Worm (Caenorhabditis elegans) whole organism, L2 larva: Measurements from ENCODE around the gene glrx-22.

Source experiments
- C34F6.9 ChIP-seq: fragments of 150-350 bp; optimal IDR thresholded peaks from 2 replicates; lab custom pipeline; 2014; ENCODE audit warnings: missing biosample characterization, missing genetic modification characterization
- R02D3.7 ChIP-seq: fragments of 150-350 bp; optimal IDR thresholded peaks from 2 replicates; lab custom pipeline; 2014; ENCODE audit warnings: missing biosample characterization, missing genetic modification characterization
- Y55F3AM.14 ChIP-seq: fragments of 200-800 bp; sonication (Bioruptor generic); optimal IDR thresholded peaks from 2 replicates; lab custom pipeline; 2018; ENCODE audit warnings: mild to moderate bottlenecking, missing genetic modification characterization, missing compliant biosample characterization
- ama-1 ChIP-seq: fragments of 150-350 bp; optimal IDR thresholded peaks from 2 replicates; lab custom pipeline; 2018; ENCODE audit warnings: inconsistent platforms
- blmp-1 ChIP-seq: sonication (generic microtip); optimal IDR thresholded peaks from 2 replicates; lab custom pipeline; 2017; ENCODE audit warnings: missing genetic modification characterization, mild to moderate bottlenecking, missing compliant biosample characterization, antibody characterized with exemption, moderate library complexity; ENCODE audit not compliant: insufficient read depth
- ceh-16 ChIP-seq: fragments of 150-350 bp; optimal IDR thresholded peaks from 2 replicates; lab custom pipeline; 2014; ENCODE audit warnings: missing biosample characterization, missing genetic modification characterization
- ceh-82 ChIP-seq: fragments of 150-350 bp; optimal IDR thresholded peaks from 2 replicates; lab custom pipeline; 2014; ENCODE audit warnings: missing biosample characterization, missing genetic modification characterization
- crh-2 ChIP-seq: sonication (generic microtip); optimal IDR thresholded peaks from 2 replicates; lab custom pipeline; 2017; ENCODE audit warnings: missing biosample characterization, missing genetic modification characterization
- dmd-4 ChIP-seq: sonication (generic microtip); optimal IDR thresholded peaks from 2 replicates; lab custom pipeline; 2017; ENCODE audit warnings: missing biosample characterization, missing genetic modification characterization
- elt-1 ChIP-seq: fragments of 150-350 bp; optimal IDR thresholded peaks from 2 replicates; lab custom pipeline; 2014; ENCODE audit warnings: missing biosample characterization, missing genetic modification characterization
- elt-3 ChIP-seq: sonication (generic microtip); optimal IDR thresholded peaks from 2 replicates; lab custom pipeline; 2017; ENCODE audit warnings: missing biosample characterization, missing genetic modification characterization
- fos-1 ChIP-seq: fragments of 150-350 bp; optimal IDR thresholded peaks from 2 replicates; lab custom pipeline; 2014; ENCODE audit warnings: missing biosample characterization, missing genetic modification characterization
- lin-11 ChIP-seq: fragments of 150-350 bp; sonication (generic microtip); optimal IDR thresholded peaks from 2 replicates; lab custom pipeline; 2014; ENCODE audit warnings: missing biosample characterization, missing genetic modification characterization, inconsistent platforms, mixed read lengths
- lin-13 ChIP-seq: fragments of 150-350 bp; optimal IDR thresholded peaks from 2 replicates; lab custom pipeline; 2014; ENCODE audit warnings: missing biosample characterization, missing genetic modification reagents, missing genetic modification characterization
- lin-39 ChIP-seq: fragments of 150-350 bp; optimal IDR thresholded peaks from 2 replicates; lab custom pipeline; 2014; ENCODE audit warnings: missing biosample characterization, missing genetic modification reagents, missing genetic modification characterization
- mab-5 ChIP-seq: fragments of 150-350 bp; optimal IDR thresholded peaks from 2 replicates; lab custom pipeline; 2014; ENCODE audit warnings: missing biosample characterization, missing genetic modification characterization
- mbf-1 ChIP-seq: sonication (generic microtip); optimal IDR thresholded peaks from 2 replicates; lab custom pipeline; 2017; ENCODE audit warnings: missing biosample characterization, missing genetic modification characterization
- nhr-10 ChIP-seq: sonication (generic microtip); optimal IDR thresholded peaks from 2 replicates; lab custom pipeline; 2017; ENCODE audit warnings: missing biosample characterization, missing genetic modification characterization
- nhr-11 ChIP-seq: fragments of 150-350 bp; optimal IDR thresholded peaks from 2 replicates; lab custom pipeline; 2014; ENCODE audit warnings: missing biosample characterization, missing genetic modification characterization
- nhr-129 ChIP-seq: fragments of 150-350 bp; optimal IDR thresholded peaks from 2 replicates; lab custom pipeline; 2014; ENCODE audit warnings: missing biosample characterization, missing genetic modification characterization
- nhr-21 ChIP-seq: fragments of 150-350 bp; optimal IDR thresholded peaks from 2 replicates; lab custom pipeline; 2014; ENCODE audit warnings: missing biosample characterization, missing genetic modification characterization
- nhr-23 ChIP-seq: fragments of 150-350 bp; optimal IDR thresholded peaks from 2 replicates; lab custom pipeline; 2014; ENCODE audit warnings: missing biosample characterization, missing genetic modification reagents, missing genetic modification characterization
- nhr-237 ChIP-seq: fragments of 150-350 bp; optimal IDR thresholded peaks from 2 replicates; lab custom pipeline; 2014; ENCODE audit warnings: missing biosample characterization, missing genetic modification characterization
- nhr-6 ChIP-seq: fragments of 150-350 bp; optimal IDR thresholded peaks from 2 replicates; lab custom pipeline; 2014; ENCODE audit warnings: missing biosample characterization, missing genetic modification characterization
- nhr-77 ChIP-seq: fragments of 150-350 bp; optimal IDR thresholded peaks from 2 replicates; lab custom pipeline; 2014; ENCODE audit warnings: missing biosample characterization, missing genetic modification characterization
- sem-4 ChIP-seq: fragments of 150-350 bp; optimal IDR thresholded peaks from 2 replicates; lab custom pipeline; 2014; ENCODE audit warnings: missing biosample characterization, missing genetic modification reagents, missing genetic modification characterization
- skn-1 ChIP-seq: sonication (generic microtip); optimal IDR thresholded peaks from 2 replicates; lab custom pipeline; 2017; ENCODE audit warnings: missing biosample characterization, missing genetic modification characterization
- sma-3 ChIP-seq: sonication (generic microtip); optimal IDR thresholded peaks from 2 replicates; lab custom pipeline; 2016; ENCODE audit warnings: missing genetic modification reagents, missing genetic modification characterization, missing compliant biosample characterization
- sma-9 ChIP-seq, 2 experiments: fragments of 150-350 bp in 1 of 2; sonication (generic microtip) in 1 of 2; optimal IDR thresholded peaks; 2 replicates each; lab custom pipeline; 2014 to 2016; ENCODE audit warnings: missing genetic modification characterization in 2 of 2, mild to moderate bottlenecking in 1 of 2, missing biosample characterization in 1 of 2, missing compliant biosample characterization in 1 of 2, missing genetic modification reagents in 1 of 2, moderate library complexity in 1 of 2
- unc-62 ChIP-seq: fragments of 150-350 bp; optimal IDR thresholded peaks from 2 replicates; lab custom pipeline; 2014; ENCODE audit warnings: missing biosample characterization, missing genetic modification reagents, missing genetic modification characterization
- zag-1 ChIP-seq: fragments of 150-350 bp; optimal IDR thresholded peaks from 2 replicates; lab custom pipeline; 2014; ENCODE audit warnings: missing biosample characterization, missing genetic modification characterization
- ztf-4 ChIP-seq: fragments of 150-350 bp; optimal IDR thresholded peaks from 2 replicates; lab custom pipeline; 2014; ENCODE audit warnings: missing biosample characterization, missing genetic modification characterization

Gene glrx-22

DNA sequence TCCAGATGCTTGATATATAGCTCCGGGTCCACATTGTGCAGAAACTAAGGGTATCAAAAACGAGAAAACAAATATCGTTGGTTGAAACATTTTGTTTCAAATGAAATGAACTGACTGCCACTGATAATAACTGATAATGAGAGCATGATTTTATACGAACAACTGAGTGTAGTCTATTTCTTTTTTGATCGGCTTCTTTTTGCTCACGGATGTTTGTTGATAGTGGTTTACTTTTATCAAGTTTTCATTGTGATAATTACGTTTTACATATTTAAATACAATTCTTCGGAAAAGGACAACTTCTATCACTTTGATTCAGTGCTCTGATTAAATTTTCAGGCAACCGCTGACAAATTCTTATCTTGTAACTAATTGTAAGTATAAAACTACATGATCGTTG lies 37.3 kb downstream of the glrx-22 start, which contains the start of gene clec-51:
clec-51 (minus strand) TSS at position 114 of the 400 bp plus-strand sequence.
- TF ChIP-seq skn-1 = peak; percentile 2
- TF ChIP-seq nhr-23 = no peak
- no peak for TF ChIP-seq nhr-11 (tag; lab: Kevin White, UChicago)
- TF ChIP-seq sma-3 = no peak
- no peak for TF ChIP-seq lin-39
- peak; percentile 26 for TF ChIP-seq sma-9 (GFP tag; optimal IDR thresholded peaks at IDR 0.05; lab: Kevin White, UChicago)
- TF ChIP-seq sma-9 (tag; optimal IDR thresholded peaks at IDR 0.05; lab: Kevin White, UChicago) = no peak
- peak; percentile 63 for TF ChIP-seq fos-1
- no peak for TF ChIP-seq nhr-237 (tag; lab: Kevin White, UChicago)
- TF ChIP-seq C34F6.9 (tag; lab: Kevin White, UChicago) = no peak
- no peak for TF ChIP-seq nhr-21

DNA sequence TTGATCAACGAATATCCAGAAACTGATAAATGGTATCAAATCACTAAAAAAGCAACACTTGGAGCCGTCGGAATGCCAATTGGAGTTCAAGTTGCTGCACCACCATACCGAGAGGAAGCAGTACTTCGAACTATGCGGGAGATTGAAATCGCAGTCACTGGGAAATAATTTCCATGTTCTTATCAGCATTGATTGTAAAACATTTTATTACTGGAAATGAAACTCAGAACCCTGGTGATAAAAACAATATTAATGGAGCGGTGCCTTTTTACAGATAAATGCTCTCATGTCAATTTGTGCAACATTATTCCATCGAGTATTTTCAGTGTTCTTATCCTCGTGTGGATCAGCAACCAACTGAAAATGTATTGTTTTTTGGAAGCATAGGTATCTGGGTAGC lies 39.3 kb downstream of the glrx-22 start:
- TF ChIP-seq fos-1 (peak; percentile 52), ceh-82 (tag; lab: Kevin White, UChicago) (no peak)

DNA sequence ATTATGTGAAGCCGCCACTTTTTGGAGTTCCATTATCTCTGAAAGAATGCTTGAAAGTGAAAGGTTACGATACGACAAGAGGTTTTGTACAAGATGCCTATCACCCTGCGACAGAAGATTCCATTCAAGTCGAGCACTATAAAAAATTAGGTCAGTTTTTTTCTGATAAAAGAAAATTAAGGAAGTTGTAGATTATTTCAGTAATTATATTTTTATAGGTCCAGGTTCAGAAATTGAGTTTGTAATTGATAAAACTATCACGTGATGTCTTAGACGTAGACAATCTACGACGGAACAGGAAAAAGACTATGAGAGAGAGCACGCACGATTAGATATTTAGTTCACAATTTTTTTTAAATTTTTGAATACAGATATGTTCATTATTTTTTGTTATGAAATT lies 41.0 kb downstream of the glrx-22 start:
- no peak for TF ChIP-seq lin-11 (tag; lab: Kevin White, UChicago)
- TF ChIP-seq fos-1 = peak; percentile 1

DNA sequence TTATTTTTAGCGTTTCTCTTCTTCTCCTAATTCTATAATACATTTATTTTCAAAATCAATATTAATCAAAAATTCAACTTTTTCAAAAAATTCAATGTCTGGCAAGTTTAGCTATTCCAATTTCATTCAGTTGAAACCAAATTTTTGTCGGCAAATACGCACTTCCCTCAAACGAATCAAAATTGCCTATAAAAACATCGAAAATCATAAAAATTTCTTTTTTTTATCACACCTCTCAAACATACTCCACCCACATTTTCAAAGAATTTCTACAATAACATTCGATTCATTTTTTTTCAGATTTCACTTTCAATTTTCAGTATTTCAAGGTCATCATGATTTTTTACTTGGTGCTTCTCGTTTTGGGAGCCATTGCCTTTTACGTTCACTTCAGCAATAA lies 41.9 kb downstream of the glrx-22 start, which contains the start of gene faah-1:
faah-1 (plus strand) TSS at position 301 of the 400 bp plus-strand sequence.
- TF ChIP-seq R02D3.7 = no peak
- no peak for TF ChIP-seq nhr-129 (tag; lab: Kevin White, UChicago)
- no peak for TF ChIP-seq unc-62
- TF ChIP-seq nhr-6 (tag; lab: Kevin White, UChicago) = no peak
- no peak for TF ChIP-seq sem-4 (tag; lab: Kevin White, UChicago)
- TF ChIP-seq sma-3 = no peak
- no peak for TF ChIP-seq elt-3 (tag; lab: Kevin White, UChicago)
- TF ChIP-seq mab-5 (tag; lab: Kevin White, UChicago) = no peak
- no peak for TF ChIP-seq crh-2
- TF ChIP-seq nhr-23 = no peak
- TF ChIP-seq nhr-10 (tag; lab: Kevin White, UChicago) = no peak
- TF ChIP-seq zag-1 (tag; lab: Kevin White, UChicago) = no peak

DNA sequence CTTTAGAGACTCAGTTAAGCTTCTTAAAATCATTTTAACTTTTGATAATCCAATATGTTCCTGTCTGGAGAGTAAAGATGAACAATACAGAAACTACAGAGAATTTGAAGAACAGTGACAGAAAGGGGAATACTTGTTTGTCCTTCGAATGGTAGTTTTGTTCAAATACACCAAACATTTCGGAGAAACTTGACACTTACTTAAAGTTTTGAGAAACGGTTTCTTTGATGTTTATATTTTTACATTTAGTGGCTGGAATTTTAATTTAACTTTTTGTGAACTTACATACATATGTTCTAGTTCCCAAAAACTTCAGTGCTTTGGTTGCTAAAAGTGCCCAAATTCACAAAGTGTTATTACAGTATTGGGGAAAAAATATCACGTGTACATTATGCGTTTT lies 43.9 kb downstream of the glrx-22 start, which contains the start of gene B0218.5:
B0218.5 (minus strand) TSS at position 101 of the 400 bp plus-strand sequence.
- no peak for TF ChIP-seq sma-3
- TF ChIP-seq nhr-23 = no peak
- no peak for TF ChIP-seq Y55F3AM.14
- TF ChIP-seq sma-9 (GFP tag; optimal IDR thresholded peaks at IDR 0.05; lab: Kevin White, UChicago) = no peak
- TF ChIP-seq sma-9 (tag; optimal IDR thresholded peaks at IDR 0.05; lab: Kevin White, UChicago) = no peak
- no peak for TF ChIP-seq ama-1 (lab: Kevin White, UChicago)
- TF ChIP-seq dmd-4 = no peak
- no peak for TF ChIP-seq mbf-1 (tag; lab: Kevin White, UChicago)
- no peak for TF ChIP-seq lin-13 (GFP tag; lab: Kevin White, UChicago)
- TF ChIP-seq elt-3 (tag; lab: Kevin White, UChicago) = no peak
- no peak for TF ChIP-seq skn-1
- no peak for TF ChIP-seq nhr-21
- no peak for TF ChIP-seq nhr-6 (tag; lab: Kevin White, UChicago)
- no peak for TF ChIP-seq nhr-11 (tag; lab: Kevin White, UChicago)
- no peak for TF ChIP-seq ztf-4 (tag; lab: Kevin White, UChicago)
- TF ChIP-seq mab-5 (tag; lab: Kevin White, UChicago) = no peak
- TF ChIP-seq sem-4 (tag; lab: Kevin White, UChicago) = no peak
- no peak for TF ChIP-seq nhr-77 (tag; lab: Kevin White, UChicago)
- TF ChIP-seq fos-1 = no peak
- no peak for TF ChIP-seq blmp-1 (tag; lab: Kevin White, UChicago)
- TF ChIP-seq, all 48 proteins: peak for 0

DNA sequence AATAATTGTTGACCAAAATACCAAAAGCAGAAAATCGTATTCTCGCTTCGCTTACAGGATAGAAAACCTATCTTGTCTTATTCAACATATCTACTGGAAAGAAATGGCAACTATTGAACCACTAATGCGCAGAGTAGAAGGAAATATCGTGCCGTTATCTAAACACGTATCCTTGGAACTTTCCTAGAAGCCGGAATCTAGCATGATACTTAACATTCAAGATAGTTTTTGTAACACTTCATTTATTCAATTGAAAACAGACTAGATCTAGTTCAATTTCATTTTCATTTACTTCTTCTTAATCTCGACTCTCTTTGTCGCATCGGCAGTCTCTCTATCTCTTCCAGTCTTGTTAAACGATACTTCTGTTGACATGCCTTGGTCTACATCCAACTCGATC lies 46.1 kb downstream of the glrx-22 start:
- no peak for TF ChIP-seq elt-1
- no peak for TF ChIP-seq ceh-16 (tag; lab: Kevin White, UChicago)
- no peak for TF ChIP-seq skn-1
